Worm (Caenorhabditis elegans) whole organism, midembryonic: ENCODE data around the gene Y116F11B.2.

Experiments used
- T22C8.4 ChIP-seq: fragments of 200-800 bp; sonication (Bioruptor generic); IDR thresholded peaks from 2 replicates; pipeline ENCODE4 v1.3.6; 2022; ENCODE audit warnings: missing genetic modification characterization, missing compliant biosample characterization
- cog-1 ChIP-seq: sonication (generic microtip); optimal IDR thresholded peaks from 2 replicates; lab custom pipeline; 2016; ENCODE audit warnings: missing genetic modification characterization, missing compliant biosample characterization
- flt-1 ChIP-seq: fragments of 200-800 bp; sonication (Bioruptor generic); IDR thresholded peaks from 2 replicates; pipeline ENCODE4 v1.3.6; 2022; ENCODE audit warnings: missing genetic modification characterization, missing compliant biosample characterization
- klf-2 ChIP-seq: fragments of 200-800 bp; sonication (Bioruptor generic); conservative IDR thresholded peaks from 2 replicates; pipeline ENCODE4 v1.3.6; 2022; ENCODE audit warnings: missing genetic modification reagents, missing genetic modification characterization, missing compliant biosample characterization
- med-1 ChIP-seq: sonication (generic microtip); optimal IDR thresholded peaks from 2 replicates; lab custom pipeline; 2017; ENCODE audit warnings: missing genetic modification characterization, mild to moderate bottlenecking, missing compliant biosample characterization, antibody characterized with exemption, missing genetic modification reagents; ENCODE audit not compliant: insufficient read depth
- ref-1 ChIP-seq: fragments of 200-800 bp; sonication (Bioruptor generic); conservative IDR thresholded peaks from 2 replicates; pipeline ENCODE4 v1.3.6; 2022; ENCODE audit warnings: missing genetic modification reagents, missing genetic modification characterization, missing compliant biosample characterization
- tab-1 ChIP-seq: fragments of 200-800 bp; sonication (Bioruptor generic); IDR thresholded peaks from 2 replicates; pipeline ENCODE4 v1.3.6; 2022; ENCODE audit warnings: missing genetic modification characterization, missing compliant biosample characterization
- ztf-23 ChIP-seq: fragments of 200-800 bp; sonication (Bioruptor generic); IDR thresholded peaks from 2 replicates; pipeline ENCODE4 v1.3.6; 2022; ENCODE audit warnings: missing genetic modification reagents, missing genetic modification characterization, missing compliant biosample characterization
- ztf-29 ChIP-seq: fragments of 200-800 bp; sonication (Bioruptor generic); IDR thresholded peaks from 2 replicates; pipeline ENCODE4 v1.3.6; 2022; ENCODE audit warnings: missing genetic modification reagents, missing genetic modification characterization, missing compliant biosample characterization

Y116F11B.2 gene

ce11 chrV:19767719-19768118 is 33.2 kb downstream of the Y116F11B.2 start:
- TF ChIP-seq ztf-29, result no peak
- no peak for TF ChIP-seq tab-1
- TF ChIP-seq flt-1 (GFP tag; lab: Robert Waterston, UW), result no peak
- TF ChIP-seq ztf-23 (GFP tag; lab: Robert Waterston, UW), result no peak
- TF ChIP-seq T22C8.4 (GFP tag; lab: Robert Waterston, UW), result no peak
- no peak for TF ChIP-seq med-1
- TF ChIP-seq ref-1, result no peak
- no peak for TF ChIP-seq cog-1
- TF ChIP-seq klf-2, result no peak

ce11 chrV:19760751-19761150 is 40.2 kb downstream of the Y116F11B.2 start, which contains the start of gene M162.5:
TSS of gene M162.5 (plus strand) at chrV:19761051.
- TF ChIP-seq flt-1 (GFP tag; lab: Robert Waterston, UW) (no peak), med-1 (no peak), ref-1 (no peak), klf-2 (no peak), ztf-29 (no peak), T22C8.4 (GFP tag; lab: Robert Waterston, UW) (no peak), cog-1 (no peak), tab-1 (no peak), ztf-23 (GFP tag; lab: Robert Waterston, UW) (no peak)

- TF ChIP-seq ztf-23 (GFP tag; lab: Robert Waterston, UW) (no peak), klf-2 (no peak), T22C8.4 (GFP tag; lab: Robert Waterston, UW) (no peak), cog-1 (no peak), med-1 (no peak), flt-1 (GFP tag; lab: Robert Waterston, UW) (no peak), ztf-29 (no peak), tab-1 (no peak), ref-1 (no peak)
Measured at ce11 chrV:19759282-19759681, 41.7 kb downstream of the Y116F11B.2 start.

- TF ChIP-seq flt-1 (GFP tag; lab: Robert Waterston, UW) (no peak), tab-1 (no peak), ref-1 (no peak), med-1 (no peak), cog-1 (no peak), ztf-23 (GFP tag; lab: Robert Waterston, UW) (no peak), T22C8.4 (GFP tag; lab: Robert Waterston, UW) (no peak), ztf-29 (no peak), klf-2 (no peak)
Measured at ce11 chrV:19756253-19756652, 44.7 kb downstream of the Y116F11B.2 start, which contains the start of gene W04E12.9. TSS of gene W04E12.9 (plus strand) at chrV:19756553.

ce11 chrV:19755260-19755659 is 45.7 kb downstream of the Y116F11B.2 start, which contains the start of gene clec-50:
TSS of gene clec-50 (minus strand) at chrV:19755368.
- TF ChIP-seq tab-1 (no peak), T22C8.4 (GFP tag; lab: Robert Waterston, UW) (no peak), klf-2 (no peak), med-1 (no peak), ref-1 (no peak), cog-1 (no peak), ztf-23 (GFP tag; lab: Robert Waterston, UW) (no peak), flt-1 (GFP tag; lab: Robert Waterston, UW) (no peak), ztf-29 (no peak)

- TF ChIP-seq med-1, result no peak
- no peak for TF ChIP-seq ztf-23 (GFP tag; lab: Robert Waterston, UW)
- no peak for TF ChIP-seq cog-1
- no peak for TF ChIP-seq flt-1 (GFP tag; lab: Robert Waterston, UW)
- no peak for TF ChIP-seq klf-2
- no peak for TF ChIP-seq tab-1
- TF ChIP-seq ref-1, result no peak
- no peak for TF ChIP-seq T22C8.4 (GFP tag; lab: Robert Waterston, UW)
- no peak for TF ChIP-seq ztf-29
Measured at ce11 chrV:19754331-19754730, 46.6 kb downstream of the Y116F11B.2 start.

- no peak for TF ChIP-seq tab-1
- no peak for TF ChIP-seq klf-2
- TF ChIP-seq ztf-29, result no peak
- TF ChIP-seq cog-1, result no peak
- no peak for TF ChIP-seq med-1
- no peak for TF ChIP-seq ztf-23 (GFP tag; lab: Robert Waterston, UW)
- TF ChIP-seq ref-1, result no peak
- no peak for TF ChIP-seq flt-1 (GFP tag; lab: Robert Waterston, UW)
- no peak for TF ChIP-seq T22C8.4 (GFP tag; lab: Robert Waterston, UW)
Measured at ce11 chrV:19752879-19753278, 48.1 kb downstream of the Y116F11B.2 start.

- TF ChIP-seq ref-1 (no peak), T22C8.4 (GFP tag; lab: Robert Waterston, UW) (no peak), ztf-23 (GFP tag; lab: Robert Waterston, UW) (no peak), tab-1 (no peak), klf-2 (no peak), ztf-29 (no peak), med-1 (no peak), cog-1 (no peak), flt-1 (GFP tag; lab: Robert Waterston, UW) (no peak)
Measured at ce11 chrV:19751124-19751523, 49.8 kb downstream of the Y116F11B.2 start, which contains the start of gene clec-49. TSS of gene clec-49 (minus strand) at chrV:19751226.
